Worm (Caenorhabditis elegans) whole organism, L1 larva: ENCODE results near the gene Y22D7AL.11.

Experiments used
- C04F5.9 ChIP-seq: sonication (generic microtip); optimal IDR thresholded peaks from 2 replicates; lab custom pipeline; 2016; ENCODE audit warnings: missing genetic modification characterization, missing compliant biosample characterization
- C16A3.4 ChIP-seq: fragments of 150-350 bp; optimal IDR thresholded peaks from 2 replicates; lab custom pipeline; 2014; ENCODE audit warnings: missing biosample characterization, missing genetic modification characterization
- aly-2 ChIP-seq: fragments of 150-350 bp; optimal IDR thresholded peaks from 2 replicates; lab custom pipeline; 2014; ENCODE audit warnings: missing biosample characterization, missing genetic modification characterization
- ama-1 ChIP-seq: fragments of 150-350 bp; optimal IDR thresholded peaks from 2 replicates; lab custom pipeline; 2014
- ceh-63 ChIP-seq: fragments of 200-800 bp; sonication (Bioruptor generic); optimal IDR thresholded peaks from 2 replicates; lab custom pipeline; 2018; ENCODE audit warnings: mild to moderate bottlenecking, missing genetic modification characterization, missing compliant biosample characterization
- ceh-8 ChIP-seq: fragments of 200-800 bp; sonication (Bioruptor generic); optimal IDR thresholded peaks from 2 replicates; lab custom pipeline; 2018; ENCODE audit warnings: mild to moderate bottlenecking, missing genetic modification characterization, moderate library complexity, missing compliant biosample characterization
- ceh-82 ChIP-seq, 3 experiments: fragments of 150-350 bp in 1 of 3; sonication (generic microtip) in 2 of 3; optimal IDR thresholded peaks; 2 replicates each; lab custom pipeline; 2014 to 2017; ENCODE audit warnings: missing biosample characterization in 3 of 3, missing genetic modification characterization in 3 of 3
- ceh-88 ChIP-seq: fragments of 200-800 bp; sonication (Bioruptor generic); IDR thresholded peaks from 2 replicates; pipeline ENCODE4 v1.3.6; 2022; ENCODE audit warnings: missing genetic modification characterization, missing compliant biosample characterization
- dsc-1 ChIP-seq: sonication (generic microtip); optimal IDR thresholded peaks from 2 replicates; lab custom pipeline; 2016; ENCODE audit warnings: mild to moderate bottlenecking, missing genetic modification characterization, missing compliant biosample characterization
- efl-1 ChIP-seq, 4 experiments: fragments of 150-350 bp; optimal IDR thresholded peaks in 3 of 4; peaks in 1 of 4; 1 replicate in 1 of 4; 2 replicates in 3 of 4; lab custom pipeline; 2014; ENCODE audit warnings: missing biosample characterization in 2 of 4, missing genetic modification characterization in 2 of 4, missing genetic modification reagents in 2 of 4
- efl-3 ChIP-seq: fragments of 200-800 bp; sonication (Bioruptor generic); optimal IDR thresholded peaks from 2 replicates; lab custom pipeline; 2018; ENCODE audit warnings: mild to moderate bottlenecking, missing genetic modification characterization, missing compliant biosample characterization
- egl-13 ChIP-seq: sonication (generic microtip); optimal IDR thresholded peaks from 2 replicates; lab custom pipeline; 2016; ENCODE audit warnings: missing genotype, missing genetic modification reagents, missing genetic modification characterization, missing compliant biosample characterization
- egl-27 ChIP-seq, 2 experiments: fragments of 150-350 bp in 1 of 2; sonication (generic microtip); optimal IDR thresholded peaks; 3 replicates each; lab custom pipeline; 2017 to 2018; ENCODE audit warnings: missing biosample characterization in 2 of 2, missing genetic modification characterization in 2 of 2, missing genetic modification reagents in 2 of 2
- fkh-4 ChIP-seq: sonication (generic microtip); optimal IDR thresholded peaks from 2 replicates; lab custom pipeline; 2016; ENCODE audit warnings: missing compliant biosample characterization, missing genetic modification characterization, borderline replicate concordance
- fos-1 ChIP-seq: fragments of 150-350 bp; optimal IDR thresholded peaks from 2 replicates; lab custom pipeline; 2014; ENCODE audit warnings: missing biosample characterization, missing genetic modification characterization
- isw-1 ChIP-seq: fragments of 200-800 bp; sonication (Bioruptor generic); IDR thresholded peaks from 2 replicates; pipeline ENCODE4 v1.3.6; 2022; ENCODE audit warnings: missing genetic modification characterization, missing compliant biosample characterization
- jun-1 ChIP-seq: fragments of 150-350 bp; optimal IDR thresholded peaks from 2 replicates; lab custom pipeline; 2014; ENCODE audit warnings: missing biosample characterization, missing genetic modification reagents, missing genetic modification characterization
- lin-13 ChIP-seq: fragments of 150-350 bp; optimal IDR thresholded peaks from 2 replicates; lab custom pipeline; 2014; ENCODE audit warnings: missing biosample characterization, missing genetic modification reagents, missing genetic modification characterization
- lin-39 ChIP-seq: fragments of 150-350 bp; optimal IDR thresholded peaks from 2 replicates; lab custom pipeline; 2014; ENCODE audit warnings: missing biosample characterization, missing genetic modification reagents, missing genetic modification characterization
- lir-3 ChIP-seq: sonication (generic microtip); optimal IDR thresholded peaks from 2 replicates; lab custom pipeline; 2016; ENCODE audit warnings: mild to moderate bottlenecking, missing genetic modification characterization, moderate library complexity, missing compliant biosample characterization; ENCODE audit not compliant: poor library complexity
- nhr-71 ChIP-seq: sonication (generic microtip); optimal IDR thresholded peaks from 2 replicates; lab custom pipeline; 2016; ENCODE audit warnings: mild to moderate bottlenecking, missing genetic modification characterization, moderate library complexity, missing compliant biosample characterization
- nhr-77 ChIP-seq: fragments of 150-350 bp; optimal IDR thresholded peaks from 2 replicates; lab custom pipeline; 2014; ENCODE audit warnings: missing biosample characterization, missing genetic modification characterization
- nhr-84 ChIP-seq: sonication (generic microtip); optimal IDR thresholded peaks from 2 replicates; lab custom pipeline; 2017; ENCODE audit warnings: missing biosample characterization, missing genetic modification characterization
- nhr-85 ChIP-seq: sonication (generic microtip); peaks from one replicate; lab custom pipeline; 2016; ENCODE audit warnings: missing genetic modification characterization, inconsistent platforms, missing compliant biosample characterization
- snpc-4 ChIP-seq: fragments of 150-350 bp; optimal IDR thresholded peaks from 2 replicates; lab custom pipeline; 2014; ENCODE audit warnings: missing biosample characterization, missing genetic modification characterization
- snu-23 ChIP-seq: sonication (generic microtip); optimal IDR thresholded peaks from 2 replicates; lab custom pipeline; 2016; ENCODE audit warnings: missing genetic modification characterization, missing compliant biosample characterization
- sox-4 ChIP-seq: sonication (generic microtip); optimal IDR thresholded peaks from 2 replicates; lab custom pipeline; 2016; ENCODE audit warnings: missing genetic modification characterization, missing compliant biosample characterization
- tlp-1 ChIP-seq: fragments of 150-350 bp; optimal IDR thresholded peaks from 2 replicates; lab custom pipeline; 2014; ENCODE audit warnings: missing biosample characterization, missing genetic modification characterization
- unc-130 ChIP-seq: fragments of 150-350 bp; optimal IDR thresholded peaks from 2 replicates; lab custom pipeline; 2017; ENCODE audit warnings: missing biosample characterization, missing genetic modification characterization, inconsistent platforms
- unc-62 ChIP-seq: fragments of 150-350 bp; optimal IDR thresholded peaks from 2 replicates; lab custom pipeline; 2014; ENCODE audit warnings: missing biosample characterization, missing genetic modification reagents, missing genetic modification characterization
- xbp-1 ChIP-seq: sonication (generic microtip); optimal IDR thresholded peaks from 2 replicates; lab custom pipeline; 2016; ENCODE audit warnings: missing genetic modification characterization, missing compliant biosample characterization
- zip-4 ChIP-seq: fragments of 200-800 bp; sonication (Bioruptor generic); optimal IDR thresholded peaks from 2 replicates; lab custom pipeline; 2018; ENCODE audit warnings: mild to moderate bottlenecking, missing genetic modification characterization, moderate library complexity, missing compliant biosample characterization
- ztf-4 ChIP-seq: fragments of 150-350 bp; optimal IDR thresholded peaks from 2 replicates; lab custom pipeline; 2014; ENCODE audit warnings: missing biosample characterization, missing genetic modification characterization

The Y22D7AL.11 gene

ce11 chrIII:1652925-1653324, 18.8 kb upstream of the Y22D7AL.11 start:
- TF ChIP-seq efl-3 (GFP tag; lab: Kevin White, UChicago) (no peak), egl-13 (tag; lab: Kevin White, UChicago) (no peak), efl-1 (optimal IDR thresholded peaks at IDR 0.05; lab: Kevin White, UChicago) (no peak), efl-1 (GFP tag; optimal IDR thresholded peaks at IDR 0.05 in 1 of 2; lab: Kevin White, UChicago) (peak in 1 of 2 experiments; percentile 52)

ce11 chrIII:1652181-1652580, 18.0 kb upstream of the Y22D7AL.11 start, which contains the start of gene Y22D7AL.1:
Y22D7AL.1 (plus strand) TSS chrIII:1652481.
- TF ChIP-seq xbp-1 (tag; lab: Kevin White, UChicago) (no peak), ama-1 (lab: Kevin White, UChicago) (no peak), efl-3 (GFP tag; lab: Kevin White, UChicago) (no peak), unc-62 (no peak)

- no peak for TF ChIP-seq isw-1 (GFP tag; lab: Robert Waterston, UW)
- no peak for TF ChIP-seq aly-2 (tag; lab: Kevin White, UChicago)
- no peak for TF ChIP-seq ceh-82 (tag; optimal IDR thresholded peaks at IDR 0.05; lab: Kevin White, UChicago)
- TF ChIP-seq C16A3.4 (tag; lab: Kevin White, UChicago) = no peak
- TF ChIP-seq nhr-71 (tag; lab: Kevin White, UChicago) = no peak
- TF ChIP-seq nhr-85 (tag; lab: Kevin White, UChicago) = peak; percentile 14
- no peak for TF ChIP-seq snu-23 (GFP tag; lab: Kevin White, UChicago)
- TF ChIP-seq xbp-1 (tag; lab: Kevin White, UChicago) = no peak
- no peak for TF ChIP-seq dsc-1 (tag; lab: Kevin White, UChicago)
- TF ChIP-seq ceh-88 (GFP tag; lab: Robert Waterston, UW) = no peak
- no peak for TF ChIP-seq efl-1 (optimal IDR thresholded peaks at IDR 0.05; lab: Kevin White, UChicago)
- TF ChIP-seq efl-1 (GFP tag; optimal IDR thresholded peaks at IDR 0.05 in 1 of 2; lab: Kevin White, UChicago) = peak in 1 of 2 experiments; percentile 35
- TF ChIP-seq egl-27 (tag; optimal IDR thresholded peaks at IDR 0.05; lab: Kevin White, UChicago) = no peak
- no peak for TF ChIP-seq nhr-84 (tag; lab: Kevin White, UChicago)
- no peak for TF ChIP-seq ztf-4 (tag; lab: Kevin White, UChicago)
- no peak for TF ChIP-seq sox-4
- TF ChIP-seq fkh-4 (tag; lab: Kevin White, UChicago) = no peak
- TF ChIP-seq, all 84 proteins: peak for 2
Measured at ce11 chrIII:1641163-1641562, 7.0 kb upstream of the Y22D7AL.11 start, which contains the start of gene Y22D7AL.3. Y22D7AL.3 (plus strand) TSS chrIII:1641463.

ce11 chrIII:1638345-1638744, 4.2 kb upstream of the Y22D7AL.11 start:
- no peak for TF ChIP-seq nhr-77 (tag; lab: Kevin White, UChicago)
- TF ChIP-seq zip-4 (GFP tag; lab: Kevin White, UChicago) = no peak
- no peak for TF ChIP-seq unc-130 (tag; lab: Kevin White, UChicago)
- no peak for TF ChIP-seq lin-39 (tag; lab: Kevin White, UChicago)
- no peak for TF ChIP-seq egl-27 (tag; optimal IDR thresholded peaks at IDR 0.05; lab: Kevin White, UChicago)
- no peak for TF ChIP-seq ceh-63 (GFP tag; lab: Kevin White, UChicago)
- no peak for TF ChIP-seq tlp-1 (tag; lab: Kevin White, UChicago)
- no peak for TF ChIP-seq lir-3 (tag; lab: Kevin White, UChicago)
- no peak for TF ChIP-seq fos-1
- TF ChIP-seq ceh-8 (GFP tag; lab: Kevin White, UChicago) = no peak
- TF ChIP-seq snu-23 (GFP tag; lab: Kevin White, UChicago) = no peak
- no peak for TF ChIP-seq lin-13
- no peak for TF ChIP-seq snpc-4 (tag; lab: Kevin White, UChicago)

- TF ChIP-seq nhr-71 (tag; lab: Kevin White, UChicago) = no peak
- TF ChIP-seq C04F5.9 (tag; lab: Kevin White, UChicago) = no peak
- peak; percentile 52 for TF ChIP-seq nhr-85 (tag; lab: Kevin White, UChicago)
- no peak for TF ChIP-seq efl-1 (optimal IDR thresholded peaks at IDR 0.05; lab: Kevin White, UChicago)
- TF ChIP-seq efl-1 (GFP tag; optimal IDR thresholded peaks at IDR 0.05 in 1 of 2; lab: Kevin White, UChicago) = peak in 1 of 2 experiments; percentile 13
- no peak for TF ChIP-seq sox-4
- TF ChIP-seq jun-1 (tag; lab: Kevin White, UChicago) = no peak
Measured at ce11 chrIII:1626524-1626923, 7.6 kb downstream of the Y22D7AL.11 start, which contains the start of gene Y22D7AL.4. Y22D7AL.4 (plus strand) TSS chrIII:1626632.
